Worm (Caenorhabditis elegans) whole organism, L1 larva: ENCODE measurements around the gene spin-4.
A peak's percentile ranks its signal among the peaks of the same experiment; 100 is the strongest.

Source experiments
- C04F5.9 ChIP-seq: sonication (generic microtip); optimal IDR thresholded peaks from 2 replicates; lab custom pipeline; 2016; ENCODE audit warnings: missing genetic modification characterization, missing compliant biosample characterization
- aha-1 ChIP-seq: fragments of 150-350 bp; optimal IDR thresholded peaks from 2 replicates; lab custom pipeline; 2014; ENCODE audit warnings: missing biosample characterization, missing genetic modification characterization
- alr-1 ChIP-seq: fragments of 200-800 bp; sonication (Bioruptor generic); optimal IDR thresholded peaks from 2 replicates; lab custom pipeline; 2018; ENCODE audit warnings: borderline replicate concordance, mild to moderate bottlenecking, missing genetic modification characterization, missing compliant biosample characterization
- aly-2 ChIP-seq: fragments of 150-350 bp; optimal IDR thresholded peaks from 2 replicates; lab custom pipeline; 2014; ENCODE audit warnings: missing biosample characterization, missing genetic modification characterization
- ama-1 ChIP-seq: fragments of 150-350 bp; optimal IDR thresholded peaks from 2 replicates; lab custom pipeline; 2014
- blmp-1 ChIP-seq: fragments of 150-350 bp; optimal IDR thresholded peaks from 2 replicates; lab custom pipeline; 2014; ENCODE audit warnings: missing biosample characterization, missing genetic modification characterization
- ceh-8 ChIP-seq: fragments of 200-800 bp; sonication (Bioruptor generic); optimal IDR thresholded peaks from 2 replicates; lab custom pipeline; 2018; ENCODE audit warnings: mild to moderate bottlenecking, missing genetic modification characterization, moderate library complexity, missing compliant biosample characterization
- ceh-90 ChIP-seq: sonication (generic microtip); optimal IDR thresholded peaks from 2 replicates; lab custom pipeline; 2016; ENCODE audit warnings: missing genetic modification characterization, missing compliant biosample characterization
- dsc-1 ChIP-seq: sonication (generic microtip); optimal IDR thresholded peaks from 2 replicates; lab custom pipeline; 2016; ENCODE audit warnings: mild to moderate bottlenecking, missing genetic modification characterization, missing compliant biosample characterization
- efl-1 ChIP-seq, 4 experiments: fragments of 150-350 bp; optimal IDR thresholded peaks in 3 of 4; peaks in 1 of 4; 1 replicate in 1 of 4; 2 replicates in 3 of 4; lab custom pipeline; 2014; ENCODE audit warnings: missing biosample characterization in 2 of 4, missing genetic modification characterization in 2 of 4, missing genetic modification reagents in 2 of 4
- egl-13 ChIP-seq: sonication (generic microtip); optimal IDR thresholded peaks from 2 replicates; lab custom pipeline; 2016; ENCODE audit warnings: missing genotype, missing genetic modification reagents, missing genetic modification characterization, missing compliant biosample characterization
- egl-27 ChIP-seq, 2 experiments: fragments of 150-350 bp in 1 of 2; sonication (generic microtip); optimal IDR thresholded peaks; 3 replicates each; lab custom pipeline; 2017 to 2018; ENCODE audit warnings: missing biosample characterization in 2 of 2, missing genetic modification characterization in 2 of 2, missing genetic modification reagents in 2 of 2
- elt-3 ChIP-seq, 6 experiments: fragments of 150-350 bp in 1 of 6; sonication (generic microtip); optimal IDR thresholded peaks; 2 replicates each; lab custom pipeline; 2017 to 2018; ENCODE audit warnings: missing biosample characterization in 6 of 6, missing genetic modification characterization in 6 of 6, inconsistent platforms in 1 of 6
- fkh-10 ChIP-seq: sonication (generic microtip); optimal IDR thresholded peaks from 2 replicates; lab custom pipeline; 2017; ENCODE audit warnings: missing biosample characterization, missing genetic modification reagents, missing genetic modification characterization
- fkh-4 ChIP-seq: sonication (generic microtip); optimal IDR thresholded peaks from 2 replicates; lab custom pipeline; 2016; ENCODE audit warnings: missing compliant biosample characterization, missing genetic modification characterization, borderline replicate concordance
- fkh-8 ChIP-seq: sonication (generic microtip); optimal IDR thresholded peaks from 2 replicates; lab custom pipeline; 2016; ENCODE audit warnings: mild to moderate bottlenecking, missing genetic modification characterization, missing compliant biosample characterization
- grh-1 ChIP-seq: fragments of 200-800 bp; sonication (Bioruptor generic); IDR thresholded peaks from 2 replicates; pipeline ENCODE4 v1.3.6; 2022; ENCODE audit warnings: missing genetic modification reagents, missing genetic modification characterization, missing compliant biosample characterization
- hlh-17 ChIP-seq: fragments of 200-800 bp; sonication (Bioruptor generic); optimal IDR thresholded peaks from 2 replicates; lab custom pipeline; 2018; ENCODE audit warnings: missing genetic modification characterization, mild to moderate bottlenecking, missing compliant biosample characterization, moderate library complexity, borderline replicate concordance
- hlh-4 ChIP-seq: sonication (generic microtip); optimal IDR thresholded peaks from 2 replicates; lab custom pipeline; 2016; ENCODE audit warnings: mild to moderate bottlenecking, missing genetic modification characterization, missing compliant biosample characterization
- hpl-2 ChIP-seq: fragments of 150-350 bp; optimal IDR thresholded peaks from 2 replicates; lab custom pipeline; 2014; ENCODE audit warnings: missing biosample characterization, missing genetic modification reagents, missing genetic modification characterization
- isw-1 ChIP-seq: fragments of 200-800 bp; sonication (Bioruptor generic); IDR thresholded peaks from 2 replicates; pipeline ENCODE4 v1.3.6; 2022; ENCODE audit warnings: missing genetic modification characterization, missing compliant biosample characterization
- jun-1 ChIP-seq: fragments of 150-350 bp; optimal IDR thresholded peaks from 2 replicates; lab custom pipeline; 2014; ENCODE audit warnings: missing biosample characterization, missing genetic modification reagents, missing genetic modification characterization
- lin-13 ChIP-seq: fragments of 150-350 bp; optimal IDR thresholded peaks from 2 replicates; lab custom pipeline; 2014; ENCODE audit warnings: missing biosample characterization, missing genetic modification reagents, missing genetic modification characterization
- lin-15B ChIP-seq: fragments of 150-350 bp; sonication (generic microtip); optimal IDR thresholded peaks from 3 replicates; lab custom pipeline; 2014; ENCODE audit warnings: missing biosample characterization, missing genetic modification characterization
- lin-39 ChIP-seq: fragments of 150-350 bp; optimal IDR thresholded peaks from 2 replicates; lab custom pipeline; 2014; ENCODE audit warnings: missing biosample characterization, missing genetic modification reagents, missing genetic modification characterization
- lir-3 ChIP-seq: sonication (generic microtip); optimal IDR thresholded peaks from 2 replicates; lab custom pipeline; 2016; ENCODE audit warnings: mild to moderate bottlenecking, missing genetic modification characterization, moderate library complexity, missing compliant biosample characterization; ENCODE audit not compliant: poor library complexity
- lsy-2 ChIP-seq, 2 experiments: fragments of 150-350 bp; optimal IDR thresholded peaks; 2 replicates each; lab custom pipeline; 2014; ENCODE audit warnings: missing biosample characterization in 2 of 2, missing genetic modification characterization in 2 of 2
- mab-9 ChIP-seq: fragments of 200-800 bp; sonication (Bioruptor generic); IDR thresholded peaks from 2 replicates; pipeline ENCODE4 v1.3.6; 2022; ENCODE audit warnings: missing genetic modification reagents, missing genetic modification characterization, missing compliant biosample characterization
- mdl-1 ChIP-seq, 2 experiments: fragments of 150-350 bp; optimal IDR thresholded peaks; 2 replicates each; lab custom pipeline; 2014 to 2017; ENCODE audit warnings: missing biosample characterization in 2 of 2, missing genetic modification characterization in 2 of 2, inconsistent platforms in 1 of 2
- mef-2 ChIP-seq: fragments of 150-350 bp; optimal IDR thresholded peaks from 2 replicates; lab custom pipeline; 2014; ENCODE audit warnings: missing biosample characterization, missing genetic modification characterization
- nhr-11 ChIP-seq: fragments of 150-350 bp; optimal IDR thresholded peaks from 2 replicates; lab custom pipeline; 2014; ENCODE audit warnings: missing biosample characterization, missing genetic modification characterization
- nhr-12 ChIP-seq: sonication (generic microtip); optimal IDR thresholded peaks from 2 replicates; lab custom pipeline; 2017; ENCODE audit warnings: missing biosample characterization, missing genetic modification characterization
- nhr-19 ChIP-seq: fragments of 200-800 bp; sonication (Bioruptor generic); conservative IDR thresholded peaks from 2 replicates; pipeline ENCODE4 v1.3.6; 2022; ENCODE audit warnings: missing genetic modification characterization, missing compliant biosample characterization
- nhr-237 ChIP-seq: fragments of 150-350 bp; optimal IDR thresholded peaks from 2 replicates; lab custom pipeline; 2014; ENCODE audit warnings: missing biosample characterization, missing genetic modification characterization
- nhr-28 ChIP-seq: fragments of 150-350 bp; optimal IDR thresholded peaks from 2 replicates; lab custom pipeline; 2014; ENCODE audit warnings: missing biosample characterization, missing genetic modification characterization
- nhr-71 ChIP-seq: sonication (generic microtip); optimal IDR thresholded peaks from 2 replicates; lab custom pipeline; 2016; ENCODE audit warnings: mild to moderate bottlenecking, missing genetic modification characterization, moderate library complexity, missing compliant biosample characterization
- nhr-76 ChIP-seq: sonication (generic microtip); optimal IDR thresholded peaks from 2 replicates; lab custom pipeline; 2017; ENCODE audit warnings: missing biosample characterization, missing genetic modification characterization
- nhr-77 ChIP-seq: fragments of 150-350 bp; optimal IDR thresholded peaks from 2 replicates; lab custom pipeline; 2014; ENCODE audit warnings: missing biosample characterization, missing genetic modification characterization
- pag-3 ChIP-seq: sonication (generic microtip); optimal IDR thresholded peaks from 2 replicates; lab custom pipeline; 2017; ENCODE audit warnings: missing genetic modification characterization, mild to moderate bottlenecking, missing compliant biosample characterization, antibody characterized with exemption, borderline replicate concordance; ENCODE audit not compliant: insufficient read depth
- pqm-1 ChIP-seq: sonication (generic microtip); optimal IDR thresholded peaks from 3 replicates; lab custom pipeline; 2017; ENCODE audit warnings: missing biosample characterization, missing genetic modification characterization
- snu-23 ChIP-seq: sonication (generic microtip); optimal IDR thresholded peaks from 2 replicates; lab custom pipeline; 2016; ENCODE audit warnings: missing genetic modification characterization, missing compliant biosample characterization
- sptf-1 ChIP-seq: fragments of 150-350 bp; optimal IDR thresholded peaks from 2 replicates; lab custom pipeline; 2014; ENCODE audit warnings: missing biosample characterization, missing genetic modification characterization
- sup-37 ChIP-seq: fragments of 200-800 bp; sonication (Bioruptor generic); optimal IDR thresholded peaks from 2 replicates; lab custom pipeline; 2018; ENCODE audit warnings: mild to moderate bottlenecking, missing genetic modification characterization, missing compliant biosample characterization
- tlp-1 ChIP-seq: fragments of 150-350 bp; optimal IDR thresholded peaks from 2 replicates; lab custom pipeline; 2014; ENCODE audit warnings: missing biosample characterization, missing genetic modification characterization
- unc-130 ChIP-seq: fragments of 150-350 bp; optimal IDR thresholded peaks from 2 replicates; lab custom pipeline; 2017; ENCODE audit warnings: missing biosample characterization, missing genetic modification characterization, inconsistent platforms
- unc-30 ChIP-seq: sonication (generic microtip); optimal IDR thresholded peaks from 2 replicates; lab custom pipeline; 2017; ENCODE audit warnings: missing biosample characterization, missing genetic modification characterization
- unc-62 ChIP-seq: fragments of 150-350 bp; optimal IDR thresholded peaks from 2 replicates; lab custom pipeline; 2014; ENCODE audit warnings: missing biosample characterization, missing genetic modification reagents, missing genetic modification characterization
- unc-98 ChIP-seq: fragments of 200-800 bp; sonication (Bioruptor generic); IDR thresholded peaks from 2 replicates; pipeline ENCODE4 v1.3.6; 2022; ENCODE audit warnings: missing genetic modification characterization, missing compliant biosample characterization
- xbp-1 ChIP-seq: sonication (generic microtip); optimal IDR thresholded peaks from 2 replicates; lab custom pipeline; 2016; ENCODE audit warnings: missing genetic modification characterization, missing compliant biosample characterization
- zag-1 ChIP-seq: fragments of 150-350 bp; optimal IDR thresholded peaks from 2 replicates; lab custom pipeline; 2014; ENCODE audit warnings: missing biosample characterization, missing genetic modification characterization
- zip-4 ChIP-seq: fragments of 200-800 bp; sonication (Bioruptor generic); optimal IDR thresholded peaks from 2 replicates; lab custom pipeline; 2018; ENCODE audit warnings: mild to moderate bottlenecking, missing genetic modification characterization, moderate library complexity, missing compliant biosample characterization
- ztf-11 ChIP-seq, 2 experiments: sonication (generic microtip); optimal IDR thresholded peaks; 2 replicates each; lab custom pipeline; 2016 to 2017; ENCODE audit warnings: missing genetic modification characterization in 2 of 2, missing biosample characterization in 1 of 2, missing compliant biosample characterization in 1 of 2

The spin-4 gene

ce11 chrIII:12687872-12688375 is at the start of gene spin-4, which contains the start of gene rsp-3:
spin-4 (plus strand) TSS chrIII:12688318.
rsp-3 (minus strand) TSS chrIII:12687922.
- TF ChIP-seq unc-130 (tag; lab: Kevin White, UChicago) (peak; percentile 74), hlh-4 (tag; lab: Kevin White, UChicago) (no peak), unc-30 (tag; lab: Kevin White, UChicago) (no peak), ama-1 (lab: Kevin White, UChicago) (peak; percentile 7), alr-1 (tag; lab: Kevin White, UChicago) (no peak), jun-1 (tag; lab: Kevin White, UChicago) (peak; percentile 36), nhr-77 (tag; lab: Kevin White, UChicago) (peak; percentile 80), fkh-8 (tag; lab: Kevin White, UChicago) (peak; percentile 83), hpl-2 (GFP tag; lab: Kevin White, UChicago) (no peak), fkh-10 (GFP tag; lab: Kevin White, UChicago) (no peak), aha-1 (tag; lab: Kevin White, UChicago) (no peak), xbp-1 (tag; lab: Kevin White, UChicago) (peak; percentile 80), nhr-11 (no peak), sup-37 (GFP tag; lab: Kevin White, UChicago) (no peak), egl-13 (tag; lab: Kevin White, UChicago) (peak; percentile 45), zag-1 (tag; lab: Kevin White, UChicago) (no peak), unc-98 (no peak), zip-4 (GFP tag; lab: Kevin White, UChicago) (no peak), pqm-1 (no peak), blmp-1 (tag; lab: Kevin White, UChicago) (peak; percentile 74), nhr-71 (tag; lab: Kevin White, UChicago) (peak; percentile 88), ceh-8 (GFP tag; lab: Kevin White, UChicago) (no peak), nhr-237 (tag; lab: Kevin White, UChicago) (peak; percentile 62), tlp-1 (no peak), lin-39 (no peak), efl-1 (optimal IDR thresholded peaks at IDR 0.05; lab: Kevin White, UChicago) (peak; percentile 91 to 93), efl-1 (GFP tag; optimal IDR thresholded peaks at IDR 0.05 in 1 of 2; lab: Kevin White, UChicago) (peak; percentile 91 to 99), C04F5.9 (tag; lab: Kevin White, UChicago) (no peak), lin-13 (GFP tag; lab: Kevin White, UChicago) (peak; percentile 79), dsc-1 (tag; lab: Kevin White, UChicago) (peak; percentile 49), sptf-1 (tag; lab: Kevin White, UChicago) (no peak), grh-1 (GFP tag; lab: Robert Waterston, UW) (no peak), nhr-19 (GFP tag; lab: Robert Waterston, UW) (peak; percentile 42; the same call in 1 of the 2 replicates), nhr-12 (no peak), hlh-17 (no peak), mdl-1 (tag; optimal IDR thresholded peaks at IDR 0.05; lab: Kevin White, UChicago) (peak in 1 of 2 experiments; percentile 68), mef-2 (no peak), egl-27 (tag; optimal IDR thresholded peaks at IDR 0.05; lab: Kevin White, UChicago) (no peak), aly-2 (tag; lab: Kevin White, UChicago) (peak; percentile 43), nhr-28 (no peak), snu-23 (GFP tag; lab: Kevin White, UChicago) (peak; percentile 85), ceh-90 (tag; lab: Kevin White, UChicago) (peak; percentile 47), elt-3 (tag; optimal IDR thresholded peaks at IDR 0.05; lab: Kevin White, UChicago) (peak in 2 of 6 experiments; percentile 48 to 83), lsy-2 (tag; optimal IDR thresholded peaks at IDR 0.05; lab: Kevin White, UChicago) (peak; percentile 86 to 93), nhr-76 (no peak), lir-3 (tag; lab: Kevin White, UChicago) (no peak), unc-62 (GFP tag; lab: Kevin White, UChicago) (no peak), ztf-11 (tag; optimal IDR thresholded peaks at IDR 0.05; lab: Kevin White, UChicago) (peak in 1 of 2 experiments; percentile 40), mab-9 (no peak), pag-3 (tag; lab: Kevin White, UChicago) (no peak), lin-15B (tag; lab: Kevin White, UChicago) (peak; percentile 92), isw-1 (peak; percentile 79), fkh-4 (tag; lab: Kevin White, UChicago) (no peak)
